Fruit fly (Drosophila melanogaster) whole organism, embryonic: ENCODE measurements around the gene CG15249.
A peak's percentile ranks its signal among the peaks of the same experiment; 100 is the strongest.

Experiments
- Ada2b ChIP-seq: fragments of 200-800 bp; sonication (Bioruptor generic); IDR thresholded peaks from 2 replicates; pipeline ENCODE4 v1.3.6; 2022; ENCODE audit warnings: missing biosample characterization, missing genetic modification characterization
- CG10959 ChIP-seq: fragments of 200-800 bp; sonication (Bioruptor generic); IDR thresholded peaks from 2 replicates; pipeline ENCODE4 v1.3.6; 2022; ENCODE audit warnings: missing biosample characterization, missing genetic modification characterization
- CG10979 ChIP-seq: fragments of 200-800 bp; sonication (Bioruptor generic); optimal IDR thresholded peaks from 2 replicates; lab custom pipeline; 2018; ENCODE audit warnings: missing biosample characterization, mild to moderate bottlenecking, missing genetic modification characterization, moderate library complexity
- CG13296 ChIP-seq: fragments of 200-800 bp; sonication (Bioruptor generic); optimal IDR thresholded peaks from 3 replicates; lab custom pipeline; 2018; ENCODE audit warnings: missing biosample characterization, mild to moderate bottlenecking, missing genetic modification characterization
- CG14965 ChIP-seq: fragments of 200-800 bp; sonication (Bioruptor generic); optimal IDR thresholded peaks from 2 replicates; lab custom pipeline; 2016; ENCODE audit warnings: missing biosample characterization, missing genetic modification characterization, borderline replicate concordance
- CG15696 ChIP-seq: fragments of 200-800 bp; sonication (Bioruptor generic); optimal IDR thresholded peaks from 2 replicates; lab custom pipeline; 2019; ENCODE audit warnings: missing biosample characterization, mild to moderate bottlenecking, missing genetic modification characterization, moderate library complexity
- CG18599 ChIP-seq: fragments of 200-800 bp; sonication (Bioruptor generic); optimal IDR thresholded peaks from 3 replicates; lab custom pipeline; 2017; ENCODE audit warnings: missing biosample characterization, missing genetic modification characterization, mild to moderate bottlenecking, moderate library complexity, missing genetic modification reagents
- CG18764 ChIP-seq: fragments of 200-800 bp; sonication (Bioruptor generic); optimal IDR thresholded peaks from 3 replicates; lab custom pipeline; 2016; ENCODE audit warnings: missing biosample characterization, missing genetic modification characterization
- CG2889 ChIP-seq: fragments of 200-800 bp; sonication (Bioruptor generic); IDR thresholded peaks from 3 replicates; pipeline ENCODE4 v1.3.6; 2022; ENCODE audit warnings: missing biosample characterization, missing genetic modification characterization
- CG34376 ChIP-seq: fragments of 200-800 bp; sonication (Bioruptor generic); optimal IDR thresholded peaks from 2 replicates; lab custom pipeline; 2018; ENCODE audit warnings: missing biosample characterization, mild to moderate bottlenecking, missing genetic modification characterization
- CG3838 ChIP-seq: fragments of 200-800 bp; sonication (Bioruptor generic); optimal IDR thresholded peaks from 3 replicates; lab custom pipeline; 2016; ENCODE audit warnings: missing biosample characterization, missing genetic modification characterization
- CG4360 ChIP-seq: fragments of 200-800 bp; sonication (Bioruptor generic); IDR thresholded peaks from 2 replicates; pipeline ENCODE4 v1.3.6; 2022; ENCODE audit warnings: missing biosample characterization, missing genetic modification characterization
- CG4617 ChIP-seq: fragments of 200-800 bp; sonication (Bioruptor generic); optimal IDR thresholded peaks from 3 replicates; lab custom pipeline; 2016; ENCODE audit warnings: missing biosample characterization, missing genetic modification characterization, borderline replicate concordance
- CG7556 ChIP-seq: fragments of 200-800 bp; sonication (Bioruptor generic); optimal IDR thresholded peaks from 2 replicates; lab custom pipeline; 2017; ENCODE audit warnings: missing biosample characterization, mild to moderate bottlenecking, missing genetic modification characterization
- CG7928 ChIP-seq: fragments of 200-800 bp; sonication (Bioruptor generic); optimal IDR thresholded peaks from 2 replicates; lab custom pipeline; 2017; ENCODE audit warnings: missing biosample characterization, mild to moderate bottlenecking, missing genetic modification characterization
- CG8765 ChIP-seq: fragments of 200-800 bp; sonication (Bioruptor generic); IDR thresholded peaks from 2 replicates; pipeline ENCODE4 v1.3.6; 2022; ENCODE audit warnings: missing biosample characterization, missing genetic modification characterization
- CrebB ChIP-seq: fragments of 200-800 bp; sonication (Bioruptor generic); optimal IDR thresholded peaks from 3 replicates; lab custom pipeline; 2018; ENCODE audit warnings: missing biosample characterization, mild to moderate bottlenecking, missing genetic modification characterization
- Eip74EF ChIP-seq, 2 experiments: fragments of 200-800 bp in 1 of 2; fragments of >200 bp in 1 of 2; sonication (Bioruptor generic) in 1 of 2; optimal IDR thresholded peaks; 2 replicates each; lab custom pipeline; 2017 to 2019; ENCODE audit warnings: missing biosample characterization in 2 of 2, missing genetic modification characterization in 2 of 2, mild to moderate bottlenecking in 1 of 2, moderate library complexity in 1 of 2
- Ets65A ChIP-seq: fragments of 200-800 bp; sonication (Bioruptor generic); peaks from one replicate; lab custom pipeline; 2016; ENCODE audit warnings: missing biosample characterization, missing genetic modification characterization
- H2.0 ChIP-seq: fragments of 200-800 bp; sonication (Bioruptor generic); IDR thresholded peaks from 2 replicates; pipeline ENCODE4 v1.3.6; 2022; ENCODE audit warnings: missing biosample characterization, missing genetic modification characterization
- Hey ChIP-seq: fragments of 200-800 bp; sonication (Bioruptor generic); optimal IDR thresholded peaks from 3 replicates; lab custom pipeline; 2018; ENCODE audit warnings: missing biosample characterization, mild to moderate bottlenecking, missing genetic modification characterization
- Mrtf ChIP-seq: fragments of 200-800 bp; sonication (Bioruptor generic); IDR thresholded peaks from 3 replicates; pipeline ENCODE4 v1.3.6; 2022; ENCODE audit warnings: missing biosample characterization, missing genetic modification characterization
- Neu2 ChIP-seq: fragments of 200-800 bp; sonication (Bioruptor generic); optimal IDR thresholded peaks from 3 replicates; lab custom pipeline; 2016; ENCODE audit warnings: missing biosample characterization, missing genetic modification characterization, borderline replicate concordance
- Nf-YA ChIP-seq: fragments of 200-800 bp; sonication (Bioruptor generic); IDR thresholded peaks from 2 replicates; pipeline ENCODE4 v1.3.6; 2022; ENCODE audit warnings: missing biosample characterization, missing genetic modification characterization
- Pdp1 ChIP-seq, 2 experiments: fragments of 200-800 bp; sonication (Bioruptor generic); optimal IDR thresholded peaks; 3 replicates each; lab custom pipeline; 2016; ENCODE audit warnings: missing biosample characterization in 2 of 2, missing genetic modification characterization in 2 of 2, mild to moderate bottlenecking in 1 of 2, moderate library complexity in 1 of 2
- Side ChIP-seq: fragments of 200-800 bp; sonication (Bioruptor generic); optimal IDR thresholded peaks from 2 replicates; lab custom pipeline; 2016; ENCODE audit warnings: missing biosample characterization, missing genetic modification characterization
- Spps ChIP-seq: fragments of 200-800 bp; sonication (Bioruptor generic); optimal IDR thresholded peaks from 2 replicates; lab custom pipeline; 2018; ENCODE audit warnings: missing biosample characterization, mild to moderate bottlenecking, missing genetic modification characterization
- Usf ChIP-seq: fragments of 200-800 bp; sonication (Bioruptor generic); optimal IDR thresholded peaks from 2 replicates; lab custom pipeline; 2017; ENCODE audit warnings: missing genotype, missing biosample characterization, missing genetic modification characterization
- Xbp1 ChIP-seq: fragments of 200-800 bp; sonication (Bioruptor generic); optimal IDR thresholded peaks from 3 replicates; lab custom pipeline; 2016; ENCODE audit warnings: missing biosample characterization, mild to moderate bottlenecking, missing genetic modification characterization
- aop ChIP-seq: fragments of 200-800 bp; sonication (Bioruptor generic); IDR thresholded peaks from 2 replicates; pipeline ENCODE4 v1.3.6; 2022; ENCODE audit warnings: missing biosample characterization, missing genetic modification characterization
- az2 ChIP-seq: fragments of 200-800 bp; sonication (Bioruptor generic); optimal IDR thresholded peaks from 3 replicates; lab custom pipeline; 2016; ENCODE audit warnings: missing biosample characterization, missing genetic modification characterization
- bowl ChIP-seq: fragments of 200-800 bp; sonication (Bioruptor generic); IDR thresholded peaks from 2 replicates; pipeline ENCODE4 v1.3.6; 2022; ENCODE audit warnings: missing biosample characterization, missing genetic modification characterization
- cad ChIP-seq: fragments of >200 bp; optimal IDR thresholded peaks from 2 replicates; lab custom pipeline; 2017; ENCODE audit warnings: missing biosample characterization, missing genetic modification characterization
- caup ChIP-seq: fragments of 200-800 bp; sonication (Bioruptor generic); optimal IDR thresholded peaks from 3 replicates; lab custom pipeline; 2017; ENCODE audit warnings: missing biosample characterization, mild to moderate bottlenecking, missing genetic modification characterization, moderate library complexity; ENCODE audit not compliant: severe bottlenecking
- crc ChIP-seq: fragments of 200-800 bp; sonication (Bioruptor generic); optimal IDR thresholded peaks from 2 replicates; lab custom pipeline; 2016; ENCODE audit warnings: missing biosample characterization, missing genetic modification characterization
- dati ChIP-seq: fragments of 200-800 bp; sonication (Bioruptor generic); IDR thresholded peaks from 2 replicates; pipeline ENCODE4 v1.3.6; 2022; ENCODE audit warnings: missing biosample characterization, missing genetic modification characterization
- dimm ChIP-seq: fragments of 200-800 bp; sonication (Bioruptor generic); IDR thresholded peaks from 2 replicates; pipeline ENCODE4 v1.3.6; 2022; ENCODE audit warnings: missing biosample characterization, missing genetic modification characterization
- disco-r ChIP-seq: fragments of 200-800 bp; sonication (Bioruptor generic); optimal IDR thresholded peaks from 2 replicates; lab custom pipeline; 2016; ENCODE audit warnings: missing biosample characterization, missing genetic modification characterization
- ewg ChIP-seq: fragments of 200-800 bp; sonication (Bioruptor generic); optimal IDR thresholded peaks from 3 replicates; lab custom pipeline; 2017; ENCODE audit warnings: mild to moderate bottlenecking, missing biosample characterization, missing genetic modification reagents, missing genetic modification characterization
- gfzf ChIP-seq: fragments of 200-800 bp; sonication (Bioruptor generic); optimal IDR thresholded peaks from 2 replicates; lab custom pipeline; 2016; ENCODE audit warnings: missing biosample characterization, mild to moderate bottlenecking, missing genetic modification characterization, moderate library complexity
- gt ChIP-seq: fragments of 200-800 bp; sonication (Bioruptor generic); IDR thresholded peaks from 2 replicates; pipeline ENCODE4 v1.3.6; 2022; ENCODE audit warnings: missing biosample characterization, missing genetic modification characterization
- hb ChIP-seq: fragments of 200-800 bp; sonication (Bioruptor generic); IDR thresholded peaks from 3 replicates; pipeline ENCODE4 v1.3.6; 2022; ENCODE audit warnings: missing biosample characterization, missing genetic modification characterization; ENCODE audit not compliant: partially characterized antibody
- p53 ChIP-seq: fragments of 200-800 bp; sonication (Bioruptor generic); optimal IDR thresholded peaks from 2 replicates; lab custom pipeline; 2016; ENCODE audit warnings: missing biosample characterization, missing genetic modification characterization
- sd ChIP-seq: fragments of 200-800 bp; sonication (Bioruptor generic); optimal IDR thresholded peaks from 3 replicates; lab custom pipeline; 2018; ENCODE audit warnings: missing biosample characterization, mild to moderate bottlenecking, missing genetic modification characterization, moderate library complexity
- sens-2 ChIP-seq: fragments of 200-800 bp; sonication (Bioruptor generic); IDR thresholded peaks from 2 replicates; pipeline ENCODE4 v1.3.6; 2022; ENCODE audit warnings: missing biosample characterization, missing genetic modification characterization
- sim ChIP-seq: fragments of 200-800 bp; sonication (Bioruptor generic); IDR thresholded peaks from 2 replicates; pipeline ENCODE4 v1.3.6; 2022; ENCODE audit warnings: missing biosample characterization, missing genetic modification characterization
- tio ChIP-seq: fragments of 200-800 bp; sonication (Bioruptor generic); optimal IDR thresholded peaks from 2 replicates; lab custom pipeline; 2017; ENCODE audit warnings: missing biosample characterization, missing genetic modification characterization, inconsistent platforms
- usp ChIP-seq: fragments of >200 bp; optimal IDR thresholded peaks from 2 replicates; lab custom pipeline; 2017; ENCODE audit warnings: missing biosample characterization, missing genetic modification characterization

The CG15249 gene

DNA sequence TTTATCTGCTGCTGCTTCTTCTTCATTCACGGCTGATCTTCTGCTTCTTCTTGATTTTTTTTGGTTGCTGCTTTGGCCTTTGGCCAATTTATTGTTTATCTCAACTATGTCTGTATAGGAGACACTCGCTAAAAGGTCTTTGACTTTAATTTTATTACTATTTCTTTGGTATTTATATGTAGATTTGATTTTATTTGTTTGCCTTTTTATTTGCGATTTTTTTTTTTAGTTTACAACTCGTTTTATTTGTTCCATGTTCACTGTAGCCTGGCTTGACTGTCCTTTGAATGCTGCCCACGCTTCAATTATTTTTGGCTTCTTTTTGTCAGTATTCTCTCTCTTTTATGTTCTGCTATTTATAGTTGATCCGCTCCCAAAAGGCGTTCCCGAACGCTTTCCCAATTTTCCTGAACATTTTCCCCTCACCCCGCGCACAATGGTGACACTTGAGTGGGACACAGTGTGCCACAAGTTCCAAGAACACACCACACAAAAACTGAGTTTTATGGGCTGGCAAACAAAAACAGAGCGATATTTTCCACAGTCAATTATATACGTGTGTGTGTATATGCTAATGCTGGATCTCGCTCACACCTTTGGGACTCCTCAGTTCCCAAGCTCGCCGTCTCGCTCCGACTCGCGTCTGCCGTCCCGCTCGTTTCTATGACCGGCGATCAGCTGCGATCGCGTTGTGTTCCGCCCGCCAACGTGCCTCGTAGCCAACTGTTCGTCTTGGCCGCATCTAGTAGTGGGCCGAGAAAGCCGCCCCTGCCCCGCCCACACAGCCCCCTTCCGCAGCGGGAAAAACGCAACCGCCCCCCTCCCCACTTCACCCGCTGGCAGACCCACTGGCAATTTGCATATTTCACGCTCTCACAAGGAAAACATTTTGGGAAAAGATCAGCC lies 23.2 kb downstream of the CG15249 start, which contains the start of gene CG15247 (continued):
- TF ChIP-seq Eip74EF (GFP tag; optimal IDR thresholded peaks at IDR 0.05; lab: Kevin White, UChicago) (peak in 1 of 2 experiments; percentile 16), bowl (GFP tag; lab: Robert Waterston, UW) (peak; percentile 43; the same call in 1 of the 2 replicates), p53 (GFP tag; lab: Kevin White, UChicago) (no peak), CG14965 (GFP tag; lab: Kevin White, UChicago) (no peak), disco-r (GFP tag; lab: Kevin White, UChicago) (no peak), Side (GFP tag; lab: Kevin White, UChicago) (peak; percentile 53), usp (GFP tag; lab: Kevin White, UChicago) (no peak), ewg (GFP tag; lab: Kevin White, UChicago) (peak; percentile 49), hb (GFP tag; lab: Robert Waterston, UW) (no peak), Ada2b (GFP tag; lab: Robert Waterston, UW) (peak; percentile 83), CG7928 (GFP tag; lab: Kevin White, UChicago) (no peak), Ets65A (GFP tag; lab: Kevin White, UChicago) (peak; percentile 40), CG18764 (GFP tag; lab: Kevin White, UChicago) (peak; percentile 38), Mrtf (GFP tag; lab: Robert Waterston, UW) (peak; percentile 73), CG10959 (GFP tag; lab: Robert Waterston, UW) (0 out of 2 replicates have a peak, but pooled peaks have one; percentile 26), Spps (tag; lab: Kevin White, UChicago) (peak; percentile 28), cad (GFP tag; lab: Kevin White, UChicago) (no peak), gt (GFP tag; lab: Robert Waterston, UW) (no peak), Xbp1 (peak; percentile 77), CG4617 (GFP tag; lab: Kevin White, UChicago) (peak; percentile 13), CG15696 (peak; percentile 60), CG10979 (peak; percentile 75), CG4360 (peak; percentile 25; the same call in 1 of the 2 replicates), Hey (tag; lab: Kevin White, UChicago) (no peak), gfzf (GFP tag; lab: Kevin White, UChicago) (no peak), sd (tag; lab: Kevin White, UChicago) (peak; percentile 66), CG8765 (GFP tag; lab: Robert Waterston, UW) (peak; percentile 65), caup (peak; percentile 50), dati (GFP tag; lab: Robert Waterston, UW) (no peak), Pdp1 (GFP tag; optimal IDR thresholded peaks at IDR 0.05; lab: Kevin White, UChicago) (peak; percentile 61 to 77), CG13296 (GFP tag; lab: Kevin White, UChicago) (peak; percentile 66), Usf (GFP tag; lab: Kevin White, UChicago) (peak; percentile 37), CG3838 (no peak), CrebB (tag; lab: Kevin White, UChicago) (peak; percentile 27), crc (GFP tag; lab: Kevin White, UChicago) (peak; percentile 17), sim (GFP tag; lab: Robert Waterston, UW) (peak; percentile 58; the same call in 1 of the 2 replicates), CG2889 (peak; percentile 63), H2.0 (peak; percentile 84), sens-2 (GFP tag; lab: Robert Waterston, UW) (0 out of 2 replicates have a peak, but pooled peaks have one; percentile 18), Nf-YA (GFP tag; lab: Robert Waterston, UW) (peak; percentile 56; the same call in 1 of the 2 replicates), dimm (GFP tag; lab: Robert Waterston, UW) (no peak), az2 (GFP tag; lab: Kevin White, UChicago) (peak; percentile 71), CG18599 (GFP tag; lab: Kevin White, UChicago) (peak; percentile 58), CG34376 (GFP tag; lab: Kevin White, UChicago) (no peak), CG7556 (peak; percentile 66), aop (peak; percentile 68; the same call in 1 of the 2 replicates), tio (GFP tag; lab: Kevin White, UChicago) (peak; percentile 59), Neu2 (no peak)
